Fruit fly (Drosophila melanogaster): Measurements from ENCODE around the gene CG7299.

The CG7299 gene

DNA sequence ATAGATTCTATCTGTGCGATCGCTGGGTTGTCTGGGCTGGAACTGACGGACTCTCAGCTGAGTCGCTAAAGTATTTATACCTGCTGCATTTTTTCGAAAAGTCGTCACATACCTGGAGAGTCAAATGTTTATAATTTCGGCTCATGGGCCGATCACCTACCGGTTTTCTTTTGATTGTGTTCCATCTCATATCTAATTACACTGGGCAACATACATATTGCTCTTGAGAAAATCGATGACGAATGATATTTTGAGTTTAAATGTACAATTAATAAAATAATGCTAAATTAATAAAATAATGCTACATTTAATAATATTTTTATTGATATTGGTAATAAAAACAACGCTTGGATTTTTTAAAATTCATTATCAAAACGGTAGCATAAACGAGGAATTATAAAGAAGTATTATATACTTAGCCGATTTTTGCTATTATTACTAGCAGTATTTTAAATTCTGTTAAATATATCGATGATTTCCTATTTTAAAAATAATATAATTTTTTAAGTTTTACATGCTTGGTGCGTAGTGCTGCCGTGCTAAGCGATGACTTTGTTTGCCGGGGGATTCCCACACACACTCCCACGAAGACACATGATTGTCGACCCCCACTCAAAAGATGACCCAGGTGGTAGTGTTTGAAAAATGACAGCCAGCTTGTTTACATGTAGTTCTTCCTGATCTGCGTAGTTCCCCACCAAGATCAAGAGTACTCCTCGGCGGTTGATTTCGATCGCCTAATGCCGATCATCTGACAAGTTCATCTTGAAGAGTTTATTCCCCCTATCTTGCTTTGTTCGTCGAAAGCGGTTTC lies 5.2 kb upstream of the CG7299 start, which contains the start of gene CG7294 (continued):
- TF ChIP-seq E2f2 (GFP tag; IDR thresholded peaks at IDR 0.05) = no peak
- no peak for TF ChIP-seq NFAT (GFP tag; IDR thresholded peaks at IDR 0.05)
- TF ChIP-seq jing (GFP tag; optimal IDR thresholded peaks at IDR 0.05) = no peak
- no peak for TF ChIP-seq Hmr (GFP tag; optimal IDR thresholded peaks at IDR 0.05)
- no peak for TF ChIP-seq Six4 (GFP tag; optimal IDR thresholded peaks at IDR 0.05)
- TF ChIP-seq fd3F (GFP tag; optimal IDR thresholded peaks at IDR 0.05) = no peak
- TF ChIP-seq CG11398 (GFP tag; optimal IDR thresholded peaks at IDR 0.05) = no peak
- TF ChIP-seq CG13624 (GFP tag; optimal IDR thresholded peaks at IDR 0.05) = no peak
- peak; percentile 28 for TF ChIP-seq CG7839 (tag; optimal IDR thresholded peaks at IDR 0.05)
- no peak for TF ChIP-seq so (GFP tag; IDR thresholded peaks at IDR 0.05)
- no peak for TF ChIP-seq Fer1 (GFP tag; optimal IDR thresholded peaks at IDR 0.05)
- no peak for TF ChIP-seq chn (GFP tag; optimal IDR thresholded peaks at IDR 0.05)
- no peak for TF ChIP-seq Kr (GFP tag; optimal IDR thresholded peaks at IDR 0.05)
- TF ChIP-seq Mrtf (GFP tag; IDR thresholded peaks at IDR 0.05) = no peak
- no peak for TF ChIP-seq sima (GFP tag; optimal IDR thresholded peaks at IDR 0.05)
- no peak for TF ChIP-seq ato (GFP tag; IDR thresholded peaks at IDR 0.05; ENCODE audit: partially characterized antibody)
- peak in 1 of 2 experiments; percentile 32 for TF ChIP-seq bsh (GFP tag; optimal IDR thresholded peaks at IDR 0.05)
- no peak for TF ChIP-seq Pdp1 (GFP tag; optimal IDR thresholded peaks at IDR 0.05)
- no peak for TF ChIP-seq Drgx (GFP tag; IDR thresholded peaks at IDR 0.05)
- no peak for TF ChIP-seq CG6765 (GFP tag; optimal IDR thresholded peaks at IDR 0.05)
- no peak for TF ChIP-seq CG14965 (GFP tag; optimal IDR thresholded peaks at IDR 0.05; ENCODE audit: borderline replicate concordance)
- peak in 1 of 2 experiments; percentile 28 for TF ChIP-seq Hr51 (GFP tag; optimal IDR thresholded peaks at IDR 0.05)
- TF ChIP-seq chif (GFP tag; optimal IDR thresholded peaks at IDR 0.05) = no peak
- no peak for TF ChIP-seq CG9932 (GFP tag; IDR thresholded peaks at IDR 0.05)
- TF ChIP-seq CG3838 (GFP tag; optimal IDR thresholded peaks at IDR 0.05) = no peak
- TF ChIP-seq Nf-YC (tag; optimal IDR thresholded peaks at IDR 0.05) = no peak
- no peak for TF ChIP-seq trem (tag; optimal IDR thresholded peaks at IDR 0.05)
- no peak for TF ChIP-seq luna (GFP tag; optimal IDR thresholded peaks at IDR 0.05)
- no peak for TF ChIP-seq CG7987 (GFP tag; optimal IDR thresholded peaks at IDR 0.05)
- no peak for TF ChIP-seq nau (GFP tag; optimal IDR thresholded peaks at IDR 0.05)
- no peak for TF ChIP-seq repo (GFP tag; optimal IDR thresholded peaks at IDR 0.05)
- no peak for TF ChIP-seq lab (GFP tag; optimal IDR thresholded peaks at IDR 0.05)
- TF ChIP-seq oc (tag; optimal IDR thresholded peaks at IDR 0.05) = no peak
- TF ChIP-seq chinmo (GFP tag; IDR thresholded peaks at IDR 0.05; ENCODE audit: partially characterized antibody) = no peak
- TF ChIP-seq klu (GFP tag; IDR thresholded peaks at IDR 0.05) = no peak
- peak; percentile 55 for TF ChIP-seq Sox100B (GFP tag; optimal IDR thresholded peaks at IDR 0.05)
- TF ChIP-seq CG1233 (GFP tag; optimal IDR thresholded peaks at IDR 0.05) = no peak
- peak; percentile 20 for TF ChIP-seq CG14710 (tag; optimal IDR thresholded peaks at IDR 0.05)
- no peak for TF ChIP-seq vfl (GFP tag; optimal IDR thresholded peaks at IDR 0.05)
- no peak for TF ChIP-seq shn (GFP tag; optimal IDR thresholded peaks at IDR 0.05)
- no peak for TF ChIP-seq Doc2 (GFP tag; IDR thresholded peaks at IDR 0.05)
- TF ChIP-seq hbn (GFP tag; IDR thresholded peaks at IDR 0.05; ENCODE audit: partially characterized antibody) = no peak
- TF ChIP-seq sens-2 (GFP tag; IDR thresholded peaks at IDR 0.05) = no peak
- no peak for TF ChIP-seq jumu (GFP tag; optimal IDR thresholded peaks at IDR 0.05)
- TF ChIP-seq CG33557 (GFP tag; optimal IDR thresholded peaks at IDR 0.05) = peak; percentile 11
- no peak for TF ChIP-seq pros (GFP tag; optimal IDR thresholded peaks at IDR 0.05)
- no peak for TF ChIP-seq Xbp1 (GFP tag; optimal IDR thresholded peaks at IDR 0.05)
- TF ChIP-seq row (GFP tag; IDR thresholded peaks at IDR 0.05) = peak; percentile 21; the same call in 1 of the 3 replicates
- TF ChIP-seq Dp (GFP tag; optimal IDR thresholded peaks at IDR 0.05) = no peak

Measured in whole organism, embryonic.